Worm (Caenorhabditis elegans) whole organism, midembryonic: Measurements from ENCODE around the gene T28F3.11.

ENCODE experiments used
- T22C8.4 ChIP-seq: fragments of 200-800 bp; sonication (Bioruptor generic); IDR thresholded peaks from 2 replicates; pipeline ENCODE4 v1.3.6; 2022; ENCODE audit warnings: missing genetic modification characterization, missing compliant biosample characterization
- cog-1 ChIP-seq: sonication (generic microtip); optimal IDR thresholded peaks from 2 replicates; lab custom pipeline; 2016; ENCODE audit warnings: missing genetic modification characterization, missing compliant biosample characterization
- flt-1 ChIP-seq: fragments of 200-800 bp; sonication (Bioruptor generic); IDR thresholded peaks from 2 replicates; pipeline ENCODE4 v1.3.6; 2022; ENCODE audit warnings: missing genetic modification characterization, missing compliant biosample characterization
- klf-2 ChIP-seq: fragments of 200-800 bp; sonication (Bioruptor generic); conservative IDR thresholded peaks from 2 replicates; pipeline ENCODE4 v1.3.6; 2022; ENCODE audit warnings: missing genetic modification reagents, missing genetic modification characterization, missing compliant biosample characterization
- med-1 ChIP-seq: sonication (generic microtip); optimal IDR thresholded peaks from 2 replicates; lab custom pipeline; 2017; ENCODE audit warnings: missing genetic modification characterization, mild to moderate bottlenecking, missing compliant biosample characterization, antibody characterized with exemption, missing genetic modification reagents; ENCODE audit not compliant: insufficient read depth
- ref-1 ChIP-seq: fragments of 200-800 bp; sonication (Bioruptor generic); conservative IDR thresholded peaks from 2 replicates; pipeline ENCODE4 v1.3.6; 2022; ENCODE audit warnings: missing genetic modification reagents, missing genetic modification characterization, missing compliant biosample characterization
- tab-1 ChIP-seq: fragments of 200-800 bp; sonication (Bioruptor generic); IDR thresholded peaks from 2 replicates; pipeline ENCODE4 v1.3.6; 2022; ENCODE audit warnings: missing genetic modification characterization, missing compliant biosample characterization
- ztf-23 ChIP-seq: fragments of 200-800 bp; sonication (Bioruptor generic); IDR thresholded peaks from 2 replicates; pipeline ENCODE4 v1.3.6; 2022; ENCODE audit warnings: missing genetic modification reagents, missing genetic modification characterization, missing compliant biosample characterization
- ztf-29 ChIP-seq: fragments of 200-800 bp; sonication (Bioruptor generic); IDR thresholded peaks from 2 replicates; pipeline ENCODE4 v1.3.6; 2022; ENCODE audit warnings: missing genetic modification reagents, missing genetic modification characterization, missing compliant biosample characterization

DNA sequence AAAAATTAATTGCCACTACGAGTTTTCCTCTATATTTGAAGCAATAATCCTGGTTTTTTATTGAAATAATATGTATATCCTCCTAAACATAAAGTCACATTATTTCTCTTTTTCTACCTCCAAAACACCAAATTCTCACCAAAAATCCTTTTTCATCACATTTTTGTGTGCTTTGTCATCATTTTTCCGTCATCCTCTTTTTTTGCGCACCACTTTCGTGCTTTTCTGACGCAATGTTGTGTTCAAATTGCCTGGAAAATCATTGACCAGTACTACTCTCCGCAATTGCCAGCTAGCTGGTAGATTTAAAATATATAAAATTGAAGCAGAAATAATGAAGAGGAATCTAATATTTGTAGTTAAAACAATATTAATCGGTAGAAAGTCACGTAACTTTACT lies 23.4 kb downstream of the T28F3.11 start:
- TF ChIP-seq ztf-23 (GFP tag; lab: Robert Waterston, UW) = no peak
- TF ChIP-seq klf-2 (GFP tag; lab: Robert Waterston, UW) = no peak
- no peak for TF ChIP-seq flt-1
- no peak for TF ChIP-seq ref-1 (GFP tag; lab: Robert Waterston, UW)
- TF ChIP-seq med-1 = no peak
- no peak for TF ChIP-seq ztf-29 (GFP tag; lab: Robert Waterston, UW)
- no peak for TF ChIP-seq T22C8.4
- no peak for TF ChIP-seq cog-1 (tag; lab: Kevin White, UChicago)
- TF ChIP-seq tab-1 (GFP tag; lab: Robert Waterston, UW) = no peak
